Worm (Caenorhabditis elegans): Measurements from ENCODE around the gene jtr-1.

Gene jtr-1

DNA sequence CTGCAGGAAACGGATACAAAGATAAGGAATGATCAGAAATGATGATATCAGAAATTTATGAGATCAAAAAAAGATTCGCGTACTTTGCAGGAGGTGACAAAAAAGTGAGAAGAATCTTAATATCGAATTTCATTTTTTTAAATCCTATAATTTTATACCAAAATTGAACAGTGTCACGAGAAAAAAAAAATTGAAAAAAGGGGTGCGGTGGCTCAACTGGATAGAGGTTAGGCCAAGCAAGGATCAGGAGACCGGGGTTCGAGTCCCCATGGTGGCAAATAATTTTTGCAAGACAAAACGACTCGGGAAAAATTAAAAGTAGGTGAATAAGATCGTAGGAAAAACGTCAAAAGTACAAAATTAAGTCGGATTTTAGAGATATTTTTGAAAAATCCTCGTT lies 49.6 kb downstream of the jtr-1 start:
- no peak for TF ChIP-seq zfp-2 (tag; optimal IDR thresholded peaks at IDR 0.05)
- no peak for TF ChIP-seq T26A8.4 (GFP tag; IDR thresholded peaks at IDR 0.05)
- 0 out of 2 replicates have a peak, but pooled peaks have one; percentile 14 for TF ChIP-seq Y48G9A.11 (GFP tag; IDR thresholded peaks at IDR 0.05)
- TF ChIP-seq Y5F2A.4 (GFP tag; optimal IDR thresholded peaks at IDR 0.05), result no peak
- no peak for TF ChIP-seq hmg-1.1 (GFP tag; IDR thresholded peaks at IDR 0.05)
- TF ChIP-seq nhr-28 (tag; optimal IDR thresholded peaks at IDR 0.05), result peak; percentile 72
- TF ChIP-seq nhr-41 (GFP tag; IDR thresholded peaks at IDR 0.05), result no peak

Measured in whole organism, L4 larva.